Worm (Caenorhabditis elegans): ENCODE results near the gene H41C03.3.
A peak's percentile ranks its signal among the peaks of the same experiment; 100 is the strongest.

H41C03.3 gene

ce11 chrII:5845441-5845840, at the start of gene H41C03.3, which contains the start of gene ZK1248.17:
TSS of gene H41C03.3 (plus strand) at chrII:5845777.
TSS of gene ZK1248.17 (minus strand) at chrII:5845541.
- TF ChIP-seq nhr-2 (tag; optimal IDR thresholded peaks at IDR 0.05) (no peak), blmp-1 (tag; optimal IDR thresholded peaks at IDR 0.05) (no peak), unc-120 (tag; optimal IDR thresholded peaks at IDR 0.05; ENCODE audit: poor library complexity, severe bottlenecking) (no peak), mls-2 (tag; optimal IDR thresholded peaks at IDR 0.05) (no peak), elt-1 (tag; optimal IDR thresholded peaks at IDR 0.05; ENCODE audit: borderline replicate concordance, insufficient read depth) (no peak), lsy-2 (tag; optimal IDR thresholded peaks at IDR 0.05) (no peak), ham-2 (GFP tag; optimal IDR thresholded peaks at IDR 0.05) (no peak)

- TF ChIP-seq elt-3 (tag; optimal IDR thresholded peaks at IDR 0.05) (no peak), ztf-11 (tag; optimal IDR thresholded peaks at IDR 0.05) (no peak), unc-62 (GFP tag; optimal IDR thresholded peaks at IDR 0.05) (no peak), unc-39 (tag; optimal IDR thresholded peaks at IDR 0.05) (no peak), M03D4.4 (tag; optimal IDR thresholded peaks at IDR 0.05) (no peak), hlh-1 (tag; optimal IDR thresholded peaks at IDR 0.05) (no peak), lin-13 (tag; optimal IDR thresholded peaks at IDR 0.05) (no peak), snpc-4 (tag; optimal IDR thresholded peaks at IDR 0.05) (no peak), mls-2 (tag; optimal IDR thresholded peaks at IDR 0.05) (no peak)
These were observed 48.1 kb upstream of the H41C03.3 start, which contains the start of the genes msp-63 and msp-142 for ce11 chrII:5797348-5797977. TSS of gene msp-63 (minus strand) at chrII:5797448. TSS of gene msp-142 (plus strand) at chrII:5797927.

- TF ChIP-seq nhr-76 (tag; optimal IDR thresholded peaks at IDR 0.05) = no peak
- TF ChIP-seq hlh-1 (tag; optimal IDR thresholded peaks at IDR 0.05) = no peak
- no peak for TF ChIP-seq tbx-8 (GFP tag; optimal IDR thresholded peaks at IDR 0.05)
- no peak for TF ChIP-seq bed-3 (GFP tag; optimal IDR thresholded peaks at IDR 0.05)
- no peak for TF ChIP-seq flh-1 (GFP tag; optimal IDR thresholded peaks at IDR 0.05)
- TF ChIP-seq blmp-1 (tag; optimal IDR thresholded peaks at IDR 0.05) = no peak
- no peak for TF ChIP-seq mls-2 (tag; optimal IDR thresholded peaks at IDR 0.05)
- no peak for TF ChIP-seq pha-4 (tag; optimal IDR thresholded peaks at IDR 0.05)
- no peak for TF ChIP-seq unc-39 (tag; optimal IDR thresholded peaks at IDR 0.05)
- TF ChIP-seq nhr-28 (tag; optimal IDR thresholded peaks at IDR 0.05) = no peak
- TF ChIP-seq snpc-4 (tag; optimal IDR thresholded peaks at IDR 0.05) = no peak
These were observed 46.0 kb upstream of the H41C03.3 start, which contains the start of gene K05F1.8 for ce11 chrII:5799553-5799952. TSS of gene K05F1.8 (minus strand) at chrII:5799653.

- TF ChIP-seq elt-3 (tag; optimal IDR thresholded peaks at IDR 0.05) = no peak
- no peak for TF ChIP-seq nhr-76 (tag; optimal IDR thresholded peaks at IDR 0.05)
- no peak for TF ChIP-seq ceh-39 (tag; optimal IDR thresholded peaks at IDR 0.05)
- TF ChIP-seq nhr-237 (tag; optimal IDR thresholded peaks at IDR 0.05) = no peak
- TF ChIP-seq blmp-1 (tag; optimal IDR thresholded peaks at IDR 0.05) = no peak
- TF ChIP-seq mab-5 (tag; optimal IDR thresholded peaks at IDR 0.05) = no peak
- TF ChIP-seq mep-1 (tag; optimal IDR thresholded peaks at IDR 0.05) = no peak
- no peak for TF ChIP-seq unc-62 (GFP tag; optimal IDR thresholded peaks at IDR 0.05)
- no peak for TF ChIP-seq flh-1 (GFP tag; optimal IDR thresholded peaks at IDR 0.05)
- TF ChIP-seq elt-1 (tag; optimal IDR thresholded peaks at IDR 0.05; ENCODE audit: borderline replicate concordance, insufficient read depth) = no peak
- no peak for TF ChIP-seq sptf-1 (tag; optimal IDR thresholded peaks at IDR 0.05)
- no peak for TF ChIP-seq ces-1 (GFP tag; optimal IDR thresholded peaks at IDR 0.05)
- TF ChIP-seq ceh-83 (GFP tag; optimal IDR thresholded peaks at IDR 0.05) = no peak
- TF ChIP-seq hlh-1 (tag; optimal IDR thresholded peaks at IDR 0.05) = no peak
- no peak for TF ChIP-seq nhr-12 (tag; optimal IDR thresholded peaks at IDR 0.05)
These were observed 44.5 kb upstream of the H41C03.3 start, which contains the start of the genes K05F1.9 and K05F1.1 for ce11 chrII:5801075-5801474. TSS of gene K05F1.9 (minus strand) at chrII:5801175. TSS of gene K05F1.1 (plus strand) at chrII:5801382.

ce11 chrII:5804288-5804687, 41.3 kb upstream of the H41C03.3 start:
- no peak for TF ChIP-seq ztf-11 (tag; optimal IDR thresholded peaks at IDR 0.05)
- peak; percentile 63 for TF ChIP-seq zip-8 (tag; optimal IDR thresholded peaks at IDR 0.05)

ce11 chrII:5805303-5805702, 40.3 kb upstream of the H41C03.3 start, which contains the start of gene K05F1.10:
TSS of gene K05F1.10 (minus strand) at chrII:5805473.
- TF ChIP-seq nhr-237 (tag; optimal IDR thresholded peaks at IDR 0.05) (no peak), mep-1 (tag; optimal IDR thresholded peaks at IDR 0.05) (no peak), cnd-1 (tag; optimal IDR thresholded peaks at IDR 0.05) (no peak), unc-62 (GFP tag; optimal IDR thresholded peaks at IDR 0.05) (no peak)
